Fruit fly (Drosophila melanogaster): ENCODE results near the gene Chsy.

Chsy gene

DNA sequence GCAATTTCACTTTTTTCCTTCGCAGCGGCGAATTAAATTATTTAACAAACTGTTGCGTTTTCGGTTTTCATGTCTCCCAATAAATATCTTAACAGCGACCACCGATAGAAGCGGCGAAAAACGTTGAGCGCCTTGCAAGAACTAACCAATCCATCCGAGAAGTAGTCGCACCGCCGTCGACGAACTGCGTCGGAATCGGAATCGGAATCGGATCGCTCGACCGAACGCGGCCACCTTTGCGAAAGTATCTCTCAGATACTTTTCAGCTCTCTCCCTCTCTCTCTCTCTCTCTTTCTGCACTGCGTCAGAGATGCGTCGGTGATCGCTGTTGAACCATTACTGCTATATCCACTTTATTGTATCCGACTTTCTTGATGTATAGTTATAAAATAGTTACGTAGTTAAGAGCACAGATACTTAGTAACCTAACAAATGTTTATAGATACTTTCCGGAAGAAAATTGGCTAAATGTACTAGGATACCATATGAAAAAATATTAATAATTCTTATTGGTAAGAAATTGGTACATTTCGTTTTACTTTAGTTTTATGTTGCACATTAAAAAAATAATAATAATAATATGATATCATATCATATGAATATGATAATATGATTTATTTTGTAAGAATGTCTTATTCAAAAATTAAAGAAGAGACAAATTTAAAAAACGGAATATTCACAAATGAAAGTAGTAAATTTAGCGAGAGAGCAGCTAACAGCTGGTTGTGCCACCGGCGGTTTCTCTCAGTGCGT lies at the start of gene Chsy:
Gene Chsy (minus strand): TSS at position 58 of the 753 bp plus-strand sequence.
- no peak for TF ChIP-seq CG17801 (GFP tag; optimal IDR thresholded peaks at IDR 0.05; ENCODE audit: partially characterized antibody)

DNA sequence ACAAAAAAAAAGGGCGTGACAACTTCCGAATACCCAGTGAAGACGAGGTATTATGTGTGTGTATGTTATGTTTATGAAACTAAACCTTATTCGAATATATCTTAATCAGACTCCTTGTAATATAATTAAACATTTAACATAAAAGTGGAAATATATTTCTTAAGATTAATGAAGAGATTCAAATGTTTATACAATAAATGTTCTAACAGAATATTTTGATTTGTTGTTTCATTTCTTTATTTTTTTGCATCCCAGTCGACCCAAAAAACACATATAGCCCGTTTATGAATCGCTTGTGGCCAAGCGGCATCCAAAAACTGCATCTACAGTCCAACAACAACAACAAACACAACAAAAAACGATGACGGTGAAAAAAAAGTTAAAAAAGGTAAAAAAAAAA lies 48.7 kb upstream of the Chsy start:
- no peak for TF ChIP-seq CG17801 (GFP tag; optimal IDR thresholded peaks at IDR 0.05; ENCODE audit: partially characterized antibody)

DNA sequence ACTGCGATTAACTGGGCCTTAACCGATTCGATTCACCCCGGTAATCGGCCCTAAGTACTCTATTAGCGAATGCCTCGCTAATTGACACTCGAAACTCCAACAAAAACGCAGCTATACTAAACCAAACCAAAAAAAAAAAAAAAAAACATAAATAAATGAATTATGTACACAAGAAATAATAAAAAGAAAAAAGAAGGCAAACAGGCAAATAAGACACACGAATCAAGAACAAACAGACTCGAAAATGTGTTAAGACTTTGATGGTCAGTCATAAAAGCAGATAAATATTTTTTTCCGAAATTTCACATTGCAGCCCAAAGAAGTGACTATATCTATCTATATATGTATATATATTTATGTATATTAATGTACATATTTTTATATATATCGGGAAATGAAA lies 46.6 kb upstream of the Chsy start:
- no peak for TF ChIP-seq CG17801 (GFP tag; optimal IDR thresholded peaks at IDR 0.05; ENCODE audit: partially characterized antibody)

DNA sequence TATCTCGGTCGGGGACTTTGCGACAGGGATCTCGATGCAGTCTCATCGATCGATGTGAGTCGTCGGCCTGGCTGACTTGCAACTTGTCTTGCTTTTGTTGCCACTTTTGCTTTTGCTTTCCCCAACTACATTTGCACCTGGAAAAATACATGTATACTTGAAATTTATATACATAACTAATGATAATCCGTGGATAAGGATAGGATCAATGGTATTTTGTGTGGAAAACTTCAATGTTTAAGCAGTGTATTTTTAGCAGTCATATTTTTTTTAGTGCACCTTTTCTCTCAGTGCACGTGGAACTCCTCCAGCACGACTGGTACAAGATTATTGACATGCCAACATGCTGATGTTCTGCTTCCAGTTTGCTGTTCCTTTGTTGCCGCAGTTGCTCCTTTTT lies 45.7 kb upstream of the Chsy start:
- TF ChIP-seq CG17801 (GFP tag; optimal IDR thresholded peaks at IDR 0.05; ENCODE audit: partially characterized antibody) = no peak

DNA sequence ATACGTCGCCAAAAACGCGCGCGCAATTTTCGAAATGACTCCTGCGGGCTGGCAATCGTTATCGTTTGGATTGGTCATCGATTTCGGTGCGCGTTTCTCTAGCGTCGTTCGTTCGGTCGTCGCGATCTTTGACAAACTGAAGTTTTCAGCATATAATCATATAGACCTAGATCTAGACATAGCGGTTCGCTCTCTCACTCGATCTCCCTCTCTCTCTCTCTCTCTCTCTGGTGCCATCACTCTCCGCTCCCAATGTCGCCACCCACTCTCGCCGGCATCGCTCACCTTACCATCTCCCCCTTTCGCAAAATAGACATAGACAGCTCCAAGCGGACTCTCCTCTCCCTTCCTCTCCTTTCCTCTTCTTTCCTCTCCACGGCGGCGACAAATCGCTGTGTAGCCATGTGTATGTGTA lies 40.0 kb upstream of the Chsy start, which contains the start of gene sog:
Gene sog (minus strand): TSS at position 122 of the 415 bp plus-strand sequence.
- no peak for TF ChIP-seq CG17801 (GFP tag; optimal IDR thresholded peaks at IDR 0.05; ENCODE audit: partially characterized antibody)

DNA sequence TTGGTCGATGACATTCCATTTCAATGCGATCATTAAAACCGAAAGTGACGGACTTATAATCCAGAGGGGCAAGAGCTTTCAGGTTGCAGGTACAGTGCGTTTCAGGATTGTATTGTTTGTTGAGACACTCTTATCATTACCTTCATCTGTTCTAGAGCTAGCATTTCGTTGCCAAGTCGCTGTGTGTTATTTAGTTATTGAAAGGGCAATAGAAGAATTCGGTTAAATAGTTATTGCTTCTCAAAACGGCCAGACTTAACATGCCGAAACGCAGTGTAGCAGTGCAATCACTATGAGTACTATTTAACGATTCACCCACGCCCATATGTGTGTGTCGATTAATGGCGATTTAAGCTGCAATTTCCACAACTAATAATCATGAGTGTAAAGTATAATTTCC lies 39.3 kb upstream of the Chsy start:
- no peak for TF ChIP-seq CG17801 (GFP tag; optimal IDR thresholded peaks at IDR 0.05; ENCODE audit: partially characterized antibody)

DNA sequence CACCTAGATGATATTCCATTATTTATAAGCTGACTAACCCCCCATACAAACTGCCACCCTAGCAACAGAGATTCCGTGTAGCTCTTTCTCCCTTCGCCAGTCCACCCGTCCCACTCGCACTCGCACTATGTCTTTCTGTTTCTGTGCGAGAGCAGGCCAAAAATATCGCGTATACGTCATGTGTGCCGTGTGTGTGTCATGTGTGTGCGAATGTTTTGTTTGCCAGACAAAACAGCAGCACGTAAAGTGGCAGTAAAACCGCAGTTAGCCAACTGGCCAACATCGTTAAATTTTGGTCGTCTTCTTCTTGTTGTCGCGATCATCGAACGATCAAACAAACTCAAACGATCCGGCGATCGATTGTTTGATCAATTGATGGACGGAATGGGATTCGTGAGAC lies 38.1 kb upstream of the Chsy start:
- TF ChIP-seq CG17801 (GFP tag; optimal IDR thresholded peaks at IDR 0.05; ENCODE audit: partially characterized antibody) = no peak

DNA sequence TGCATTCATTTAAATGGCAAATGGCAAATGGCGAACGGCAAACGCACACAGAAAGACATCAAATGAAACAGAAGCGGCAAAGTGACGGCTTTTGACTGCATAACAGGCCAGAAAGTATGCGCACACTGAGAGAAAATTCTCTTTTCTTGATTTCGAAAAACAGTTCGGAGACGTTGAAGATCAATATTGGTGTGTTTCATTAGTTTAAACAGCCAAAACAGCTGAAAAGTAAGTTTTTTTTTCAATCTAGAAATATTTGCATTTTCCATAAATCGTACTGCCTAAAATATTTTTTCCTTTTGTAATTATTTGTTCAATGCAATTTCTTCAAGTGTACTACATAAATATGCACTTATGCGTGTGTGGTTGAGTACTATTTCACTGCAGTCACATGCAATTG lies 37.5 kb upstream of the Chsy start:
- no peak for TF ChIP-seq CG17801 (GFP tag; optimal IDR thresholded peaks at IDR 0.05; ENCODE audit: partially characterized antibody)

DNA sequence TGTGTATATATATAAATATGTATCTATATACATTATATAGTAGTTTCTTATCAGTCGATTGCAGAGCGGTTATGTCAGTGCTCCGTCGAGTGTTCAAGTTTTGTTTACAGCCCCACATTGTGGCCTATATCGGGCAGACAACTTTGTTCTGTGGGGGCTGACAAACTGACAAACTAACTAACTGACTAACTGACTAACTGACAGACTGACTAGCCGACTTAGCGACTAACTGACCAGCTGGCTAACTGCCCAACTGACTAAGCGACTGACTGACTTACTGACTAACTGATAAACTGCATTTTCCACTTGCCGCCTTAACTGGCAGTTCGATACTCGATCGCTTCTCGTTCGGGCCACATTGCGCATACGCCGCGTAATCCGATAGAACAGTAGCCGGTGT lies 36.6 kb upstream of the Chsy start:
- TF ChIP-seq CG17801 (GFP tag; optimal IDR thresholded peaks at IDR 0.05; ENCODE audit: partially characterized antibody) = no peak

DNA sequence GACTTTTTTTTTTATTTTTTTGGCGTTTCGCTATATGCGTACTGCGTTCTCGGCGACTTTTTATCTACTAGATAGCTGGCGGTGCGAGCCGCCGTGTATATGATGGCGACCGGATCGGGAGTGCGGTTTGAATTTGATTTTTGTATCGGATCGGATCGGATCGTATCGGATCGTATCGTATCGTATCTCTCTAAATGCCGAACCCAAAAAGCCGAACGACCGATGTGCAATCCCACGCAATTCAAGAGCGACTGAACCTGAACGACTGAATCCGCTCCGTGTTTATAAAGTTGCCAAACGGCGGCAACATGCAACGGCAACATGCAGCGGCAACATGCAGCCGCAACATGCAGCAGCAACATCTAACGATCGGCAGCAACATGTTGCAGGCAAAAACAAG lies 32.9 kb upstream of the Chsy start:
- TF ChIP-seq CG17801 (GFP tag; optimal IDR thresholded peaks at IDR 0.05; ENCODE audit: partially characterized antibody) = peak; percentile 40

DNA sequence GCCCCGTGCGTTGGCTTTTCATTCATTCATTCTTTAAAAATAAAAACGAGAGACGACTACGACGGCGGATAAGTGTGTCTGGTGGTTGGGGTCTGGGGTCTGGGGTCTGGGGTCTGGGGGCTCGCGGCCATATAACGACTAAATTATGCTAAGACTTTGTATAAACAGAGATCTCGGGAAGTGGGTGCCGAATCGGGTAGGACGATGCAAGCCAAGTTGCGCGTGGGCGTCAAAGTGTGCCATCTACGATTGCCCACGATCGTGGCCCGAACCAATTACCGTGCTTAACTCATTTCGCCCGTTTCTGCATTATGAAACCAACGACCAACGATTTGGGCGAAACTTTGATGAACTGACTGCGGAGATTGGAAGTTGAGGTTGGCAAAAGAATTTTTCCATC lies 30.5 kb upstream of the Chsy start:
- TF ChIP-seq CG17801 (GFP tag; optimal IDR thresholded peaks at IDR 0.05; ENCODE audit: partially characterized antibody) = no peak

DNA sequence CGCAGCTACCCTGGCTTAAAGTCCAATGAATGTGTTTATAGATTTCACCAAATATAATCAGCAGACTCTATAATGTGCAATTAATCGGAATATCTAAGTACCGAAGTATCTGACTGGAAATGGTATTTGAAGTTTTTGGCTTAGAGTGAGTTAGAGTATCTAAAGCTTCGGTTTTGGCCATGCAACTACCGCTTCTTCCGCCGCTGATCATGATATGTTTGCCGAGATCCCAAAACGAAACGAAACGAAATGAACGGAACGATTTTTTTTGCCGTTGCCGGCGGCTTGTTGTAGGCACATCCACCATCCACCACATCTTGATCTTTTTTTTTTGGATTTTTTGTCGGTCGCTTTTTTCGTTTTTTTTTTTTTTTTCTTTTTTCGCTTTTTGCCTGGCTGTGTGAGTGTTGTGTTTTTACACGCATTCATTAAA lies 29.7 kb upstream of the Chsy start:
- TF ChIP-seq CG17801 (GFP tag; optimal IDR thresholded peaks at IDR 0.05; ENCODE audit: partially characterized antibody) = no peak

DNA sequence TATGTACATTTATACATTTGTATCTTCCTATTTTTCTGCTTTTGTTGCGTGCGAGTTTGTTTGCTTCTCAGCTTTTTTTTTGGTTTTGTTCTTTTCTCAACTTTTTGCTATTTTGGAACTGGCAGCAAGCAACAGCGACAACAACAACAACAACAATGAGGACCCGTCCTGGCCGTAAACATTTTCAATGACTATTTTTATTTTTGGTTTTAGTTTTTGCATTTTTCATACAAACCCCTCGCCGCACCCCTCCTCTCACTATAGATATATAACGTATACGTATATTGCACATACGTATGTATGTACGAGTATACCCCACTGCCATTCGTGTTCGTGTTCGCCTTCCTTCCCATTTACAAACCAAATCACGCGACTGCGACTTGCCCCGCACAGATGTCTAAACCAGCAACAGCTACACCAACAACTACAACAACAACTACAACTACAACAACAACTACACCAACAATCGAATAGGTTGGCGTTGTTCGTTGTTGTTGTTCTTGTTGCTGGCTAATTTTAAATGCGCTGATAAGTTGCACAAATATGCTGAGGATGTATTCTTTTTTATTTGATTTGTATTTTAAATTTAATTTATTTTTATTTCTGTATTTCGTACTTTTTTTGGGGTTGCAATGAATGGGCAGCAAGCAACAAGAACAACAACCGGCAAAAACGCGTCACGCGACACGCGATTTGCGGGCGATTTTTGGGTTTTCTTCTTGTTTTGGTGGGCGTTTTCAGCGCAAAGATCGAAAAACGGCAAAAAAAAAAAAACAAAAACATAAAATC lies 27.3 kb upstream of the Chsy start:
- TF ChIP-seq CG17801 (GFP tag; optimal IDR thresholded peaks at IDR 0.05; ENCODE audit: partially characterized antibody) = no peak

DNA sequence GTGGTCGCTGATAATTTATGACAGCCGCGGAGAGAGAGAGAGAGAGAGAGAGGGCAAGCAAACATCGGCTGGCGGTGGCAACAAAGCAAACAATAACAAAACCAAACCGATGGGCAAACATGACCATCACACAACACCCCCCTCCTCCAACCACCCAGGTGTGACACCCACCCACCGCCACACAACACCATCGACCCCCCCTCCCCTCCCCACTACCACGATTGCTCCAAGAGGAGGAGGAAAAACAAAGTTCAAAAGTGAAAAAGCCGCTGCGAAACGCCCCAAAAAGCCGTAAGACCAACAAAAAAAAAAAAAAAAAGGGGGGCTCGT lies 26.3 kb upstream of the Chsy start:
- TF ChIP-seq CG17801 (GFP tag; optimal IDR thresholded peaks at IDR 0.05; ENCODE audit: partially characterized antibody) = no peak

DNA sequence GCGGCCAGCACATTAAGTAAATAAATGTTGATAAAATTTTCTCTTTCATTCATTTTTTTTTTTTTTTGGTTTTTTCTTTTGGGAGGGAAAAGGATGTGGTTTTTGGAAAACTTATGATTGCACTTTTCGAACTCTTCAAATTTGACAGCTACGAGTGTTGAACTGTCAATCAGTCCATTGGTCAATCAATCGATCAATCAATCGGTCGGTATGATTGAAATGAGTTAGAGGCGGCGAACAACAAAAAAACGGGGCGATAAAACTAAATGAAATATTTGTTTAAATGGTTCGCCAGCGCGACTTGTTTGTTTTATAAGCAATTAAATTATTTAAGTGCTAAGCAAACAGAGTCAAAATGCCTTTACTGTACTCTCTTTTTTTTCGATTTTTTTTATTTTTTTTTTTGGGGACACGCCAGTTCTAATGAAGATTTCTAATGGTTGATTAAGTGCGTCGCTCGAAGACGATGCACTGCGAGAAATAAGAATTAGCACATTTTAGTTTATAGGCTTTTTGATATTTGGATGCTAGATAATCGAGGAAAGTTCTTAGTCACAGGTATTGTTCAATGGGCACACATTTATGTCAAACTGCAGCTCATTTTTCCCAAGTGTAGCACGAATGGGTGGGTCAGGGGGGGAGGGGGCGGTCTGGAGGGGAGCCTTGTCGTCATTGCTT lies 25.8 kb upstream of the Chsy start:
- no peak for TF ChIP-seq CG17801 (GFP tag; optimal IDR thresholded peaks at IDR 0.05; ENCODE audit: partially characterized antibody)

DNA sequence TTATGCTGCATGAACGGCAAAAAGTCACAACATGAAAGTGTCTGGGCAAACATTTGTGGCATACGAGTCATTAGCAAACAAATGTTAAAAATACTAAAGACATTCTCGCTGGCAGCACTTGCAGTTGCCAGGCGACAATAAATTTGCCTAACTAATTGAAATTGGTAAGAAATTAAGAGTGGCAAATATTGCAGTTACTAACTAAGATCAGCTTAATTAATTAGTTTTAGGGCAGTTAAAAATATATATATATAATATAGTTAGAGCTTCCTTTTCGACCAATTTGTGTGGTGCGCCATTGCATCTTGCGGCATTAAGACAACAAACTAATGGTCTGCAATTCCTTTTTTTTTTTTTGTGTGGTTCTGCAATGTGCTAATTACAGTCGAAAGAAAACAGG lies 24.6 kb upstream of the Chsy start:
- TF ChIP-seq CG17801 (GFP tag; optimal IDR thresholded peaks at IDR 0.05; ENCODE audit: partially characterized antibody) = no peak

All from ovary, adult (tissue).